Fruit fly (Drosophila melanogaster): ENCODE results near the gene Smyd3.

- TF ChIP-seq CG8478 (optimal IDR thresholded peaks at IDR 0.05) (no peak), usp (GFP tag; optimal IDR thresholded peaks at IDR 0.05) (no peak), psq (optimal IDR thresholded peaks at IDR 0.05) (no peak), Dll (optimal IDR thresholded peaks at IDR 0.05) (no peak), EcR (GFP tag; optimal IDR thresholded peaks at IDR 0.05) (no peak)
These were observed 40.3 kb upstream of the Smyd3 start for dm6 chrX:2648959-2649358.

All from whole organism.